Fruit fly (Drosophila melanogaster): Measurements from ENCODE around the gene tau.

- TF ChIP-seq h (optimal IDR thresholded peaks at IDR 0.05) (no peak), psq (optimal IDR thresholded peaks at IDR 0.05) (no peak), insv (optimal IDR thresholded peaks at IDR 0.05) (no peak)
Measured at dm6 chr3R:27692645-27693307, 36.0 kb upstream of the tau start.

All from Kc167 (cell line).